Fruit fly (Drosophila melanogaster) whole organism, embryonic: Measurements from ENCODE around the gene pug.
A peak's percentile ranks its signal among the peaks of the same experiment; 100 is the strongest.

Experiments
- CG10209 ChIP-seq: fragments of 200-800 bp; sonication (Bioruptor generic); optimal IDR thresholded peaks from 3 replicates; lab custom pipeline; 2017; ENCODE audit warnings: missing biosample characterization, mild to moderate bottlenecking, missing genetic modification characterization, missing genetic modification reagents
- CG1024 ChIP-seq: fragments of 200-800 bp; sonication (Bioruptor generic); IDR thresholded peaks from 2 replicates; pipeline ENCODE4 v1.3.6; 2022; ENCODE audit warnings: missing biosample characterization, missing genetic modification characterization
- CG10321 ChIP-seq: fragments of 200-800 bp; sonication (Bioruptor generic); IDR thresholded peaks from 2 replicates; pipeline ENCODE4 v1.3.6; 2022; ENCODE audit warnings: missing biosample characterization, missing genetic modification characterization
- CG11456 ChIP-seq: fragments of 200-800 bp; sonication (Bioruptor generic); IDR thresholded peaks from 3 replicates; pipeline ENCODE4 v1.3.6; 2022; ENCODE audit warnings: missing biosample characterization, missing genetic modification characterization
- CG11696 ChIP-seq: fragments of 200-800 bp; sonication (Bioruptor generic); IDR thresholded peaks from 2 replicates; pipeline ENCODE4 v1.3.6; 2022; ENCODE audit warnings: missing biosample characterization, missing genetic modification characterization
- CG11723 ChIP-seq: fragments of 200-800 bp; sonication (Bioruptor generic); optimal IDR thresholded peaks from 2 replicates; lab custom pipeline; 2017; ENCODE audit warnings: missing biosample characterization, mild to moderate bottlenecking, missing genetic modification characterization
- CG15696 ChIP-seq: fragments of 200-800 bp; sonication (Bioruptor generic); optimal IDR thresholded peaks from 2 replicates; lab custom pipeline; 2019; ENCODE audit warnings: missing biosample characterization, mild to moderate bottlenecking, missing genetic modification characterization, moderate library complexity
- CG1602 ChIP-seq: fragments of 200-800 bp; sonication (Bioruptor generic); optimal IDR thresholded peaks from 3 replicates; lab custom pipeline; 2016; ENCODE audit warnings: missing biosample characterization, missing genetic modification characterization
- CG17359 ChIP-seq: fragments of 200-800 bp; sonication (Bioruptor generic); optimal IDR thresholded peaks from 3 replicates; lab custom pipeline; 2018; ENCODE audit warnings: missing biosample characterization, mild to moderate bottlenecking, missing genetic modification characterization, moderate library complexity
- CG17568 ChIP-seq: fragments of 200-800 bp; sonication (Bioruptor generic); optimal IDR thresholded peaks from 2 replicates; lab custom pipeline; 2018; ENCODE audit warnings: missing biosample characterization, mild to moderate bottlenecking, missing genetic modification characterization, moderate library complexity
- CG18262 ChIP-seq: fragments of 200-800 bp; optimal IDR thresholded peaks from 3 replicates; lab custom pipeline; 2019; ENCODE audit warnings: missing biosample characterization, mild to moderate bottlenecking, missing genetic modification characterization, moderate library complexity
- CG2129 ChIP-seq: fragments of 200-800 bp; sonication (Bioruptor generic); IDR thresholded peaks from 2 replicates; pipeline ENCODE4 v1.3.6; 2022; ENCODE audit warnings: missing biosample characterization, missing genetic modification characterization; ENCODE audit not compliant: partially characterized antibody
- CG32772 ChIP-seq: fragments of 200-800 bp; sonication (Bioruptor generic); IDR thresholded peaks from 2 replicates; pipeline ENCODE4 v1.3.6; 2022; ENCODE audit warnings: missing biosample characterization, missing genetic modification characterization
- CG34224 ChIP-seq: fragments of 200-800 bp; sonication (Bioruptor generic); IDR thresholded peaks from 3 replicates; pipeline ENCODE4 v1.3.6; 2022; ENCODE audit warnings: missing biosample characterization, missing genetic modification characterization; ENCODE audit not compliant: partially characterized antibody
- CG5245 ChIP-seq: fragments of 200-800 bp; sonication (Bioruptor generic); optimal IDR thresholded peaks from 3 replicates; lab custom pipeline; 2016; ENCODE audit warnings: missing biosample characterization, missing genetic modification characterization
- CG6254 ChIP-seq: fragments of 200-800 bp; sonication (Bioruptor generic); optimal IDR thresholded peaks from 3 replicates; lab custom pipeline; 2017; ENCODE audit warnings: mild to moderate bottlenecking, missing biosample characterization, missing genetic modification reagents, missing genetic modification characterization
- CG7372 ChIP-seq: fragments of 200-800 bp; sonication (Bioruptor generic); IDR thresholded peaks from 2 replicates; pipeline ENCODE4 v1.3.6; 2022; ENCODE audit warnings: missing biosample characterization, missing genetic modification characterization
- Camta ChIP-seq: fragments of 200-800 bp; sonication (Bioruptor generic); optimal IDR thresholded peaks from 2 replicates; lab custom pipeline; 2016; ENCODE audit warnings: missing biosample characterization, missing genetic modification characterization
- Chrac-16 ChIP-seq: fragments of 200-800 bp; sonication (Bioruptor generic); optimal IDR thresholded peaks from 3 replicates; lab custom pipeline; 2016; ENCODE audit warnings: missing biosample characterization, missing genetic modification characterization
- CkIIα-i1 ChIP-seq: fragments of 200-800 bp; sonication (Bioruptor generic); IDR thresholded peaks from 2 replicates; pipeline ENCODE4 v1.3.6; 2022; ENCODE audit warnings: missing biosample characterization, missing genetic modification characterization
- CoRest ChIP-seq: fragments of 200-800 bp; sonication (Bioruptor generic); optimal IDR thresholded peaks from 3 replicates; lab custom pipeline; 2018; ENCODE audit warnings: missing biosample characterization, mild to moderate bottlenecking, missing genetic modification characterization, moderate library complexity
- D19A ChIP-seq: fragments of 200-800 bp; optimal IDR thresholded peaks from 3 replicates; lab custom pipeline; 2019; ENCODE audit warnings: missing biosample characterization, mild to moderate bottlenecking, missing genetic modification characterization, moderate library complexity
- D19B ChIP-seq: fragments of 200-800 bp; sonication (Bioruptor generic); optimal IDR thresholded peaks from 2 replicates; lab custom pipeline; 2017; ENCODE audit warnings: missing biosample characterization, mild to moderate bottlenecking, missing genetic modification characterization
- Doc3 ChIP-seq: fragments of 200-800 bp; sonication (Bioruptor generic); IDR thresholded peaks from 3 replicates; pipeline ENCODE4 v1.3.6; 2022; ENCODE audit warnings: missing biosample characterization, missing genetic modification characterization; ENCODE audit not compliant: partially characterized antibody
- Fer2 ChIP-seq: fragments of 200-800 bp; sonication (Bioruptor generic); optimal IDR thresholded peaks from 2 replicates; lab custom pipeline; 2018; ENCODE audit warnings: missing biosample characterization, mild to moderate bottlenecking, missing genetic modification characterization, moderate library complexity
- GATAe ChIP-seq: fragments of 200-800 bp; sonication (Bioruptor generic); conservative IDR thresholded peaks from 2 replicates; pipeline ENCODE4 v1.3.6; 2022; ENCODE audit warnings: missing biosample characterization, missing genetic modification characterization
- Hr39 ChIP-seq: fragments of >200 bp; optimal IDR thresholded peaks from 2 replicates; lab custom pipeline; 2017
- Hr78 ChIP-seq, 2 experiments: fragments of 200-800 bp in 1 of 2; fragments of >200 bp in 1 of 2; sonication (Bioruptor generic) in 1 of 2; optimal IDR thresholded peaks; 2 replicates each; lab custom pipeline; 2017 to 2019; ENCODE audit warnings: missing biosample characterization in 2 of 2, missing genetic modification characterization in 2 of 2, mild to moderate bottlenecking in 1 of 2, moderate library complexity in 1 of 2
- Jarid2 ChIP-seq: fragments of 200-800 bp; sonication (Bioruptor generic); optimal IDR thresholded peaks from 3 replicates; lab custom pipeline; 2017; ENCODE audit warnings: mild to moderate bottlenecking, missing biosample characterization, missing genetic modification reagents, missing genetic modification characterization
- Kr ChIP-seq: fragments of 200-800 bp; sonication (Bioruptor generic); optimal IDR thresholded peaks from 2 replicates; lab custom pipeline; 2017; ENCODE audit warnings: missing biosample characterization, mild to moderate bottlenecking, missing genetic modification characterization
- Lim3 ChIP-seq: fragments of 200-800 bp; sonication (Bioruptor generic); IDR thresholded peaks from 2 replicates; pipeline ENCODE4 v1.3.6; 2022; ENCODE audit warnings: missing biosample characterization, missing genetic modification characterization
- NfI ChIP-seq: fragments of 200-800 bp; sonication (Bioruptor generic); optimal IDR thresholded peaks from 3 replicates; lab custom pipeline; 2018; ENCODE audit warnings: missing biosample characterization, mild to moderate bottlenecking, missing genetic modification characterization, moderate library complexity
- Sin3A ChIP-seq: fragments of >200 bp; optimal IDR thresholded peaks from 2 replicates; lab custom pipeline; 2018
- Sox100B ChIP-seq: fragments of 200-800 bp; sonication (Bioruptor generic); optimal IDR thresholded peaks from 3 replicates; lab custom pipeline; 2018; ENCODE audit warnings: missing biosample characterization, mild to moderate bottlenecking, missing genetic modification characterization
- Taf1 ChIP-seq: fragments of 200-800 bp; sonication (Bioruptor generic); IDR thresholded peaks from 2 replicates; pipeline ENCODE4 v1.3.6; 2022; ENCODE audit warnings: missing biosample characterization, missing genetic modification characterization
- YL-1 ChIP-seq: fragments of 200-800 bp; sonication (Bioruptor generic); optimal IDR thresholded peaks from 3 replicates; lab custom pipeline; 2017; ENCODE audit warnings: missing biosample characterization, mild to moderate bottlenecking, missing genetic modification characterization
- ac ChIP-seq: fragments of 200-800 bp; sonication (Bioruptor generic); optimal IDR thresholded peaks from 3 replicates; lab custom pipeline; 2017; ENCODE audit warnings: missing biosample characterization, mild to moderate bottlenecking, missing genetic modification characterization
- croc ChIP-seq: fragments of 200-800 bp; sonication (Bioruptor generic); conservative IDR thresholded peaks from 3 replicates; pipeline ENCODE4 v1.3.6; 2022; ENCODE audit warnings: missing biosample characterization, missing genetic modification characterization
- da ChIP-seq: fragments of 200-800 bp; sonication (Bioruptor generic); optimal IDR thresholded peaks from 2 replicates; lab custom pipeline; 2016; ENCODE audit warnings: missing biosample characterization, missing genetic modification characterization
- dmrt11E ChIP-seq: fragments of 200-800 bp; sonication (Bioruptor generic); optimal IDR thresholded peaks from 3 replicates; lab custom pipeline; 2018; ENCODE audit warnings: missing biosample characterization, mild to moderate bottlenecking, missing genetic modification characterization, moderate library complexity
- gem ChIP-seq: fragments of 200-800 bp; sonication (Bioruptor generic); optimal IDR thresholded peaks from 2 replicates; lab custom pipeline; 2019; ENCODE audit warnings: missing biosample characterization, mild to moderate bottlenecking, missing genetic modification characterization, moderate library complexity
- maf-S ChIP-seq: fragments of 200-800 bp; sonication (Bioruptor generic); optimal IDR thresholded peaks from 2 replicates; lab custom pipeline; 2016; ENCODE audit warnings: missing biosample characterization, missing genetic modification characterization
- pb ChIP-seq: fragments of 200-800 bp; sonication (Bioruptor generic); optimal IDR thresholded peaks from 3 replicates; lab custom pipeline; 2016; ENCODE audit warnings: missing biosample characterization, missing genetic modification characterization
- sob ChIP-seq: fragments of 200-800 bp; sonication (Bioruptor generic); IDR thresholded peaks from 2 replicates; pipeline ENCODE4 v1.3.6; 2022; ENCODE audit warnings: missing biosample characterization, missing genetic modification characterization
- tio ChIP-seq: fragments of 200-800 bp; sonication (Bioruptor generic); optimal IDR thresholded peaks from 2 replicates; lab custom pipeline; 2017; ENCODE audit warnings: missing biosample characterization, missing genetic modification characterization, inconsistent platforms
- trem ChIP-seq: fragments of 200-800 bp; optimal IDR thresholded peaks from 3 replicates; lab custom pipeline; 2019; ENCODE audit warnings: missing biosample characterization, mild to moderate bottlenecking, missing genetic modification characterization, moderate library complexity
- wdn ChIP-seq: fragments of 200-800 bp; sonication (Bioruptor generic); IDR thresholded peaks from 2 replicates; pipeline ENCODE4 v1.3.6; 2022; ENCODE audit warnings: missing biosample characterization, missing genetic modification characterization
- zen ChIP-seq: fragments of 200-800 bp; sonication (Bioruptor generic); optimal IDR thresholded peaks from 3 replicates; lab custom pipeline; 2018; ENCODE audit warnings: missing biosample characterization, mild to moderate bottlenecking, missing genetic modification characterization, moderate library complexity
- zf30C ChIP-seq: fragments of 200-800 bp; sonication (Bioruptor generic); optimal IDR thresholded peaks from 3 replicates; lab custom pipeline; 2018; ENCODE audit warnings: missing biosample characterization, mild to moderate bottlenecking, missing genetic modification characterization
- zfh2 ChIP-seq: fragments of 200-800 bp; sonication (Bioruptor generic); optimal IDR thresholded peaks from 2 replicates; lab custom pipeline; 2016; ENCODE audit warnings: missing biosample characterization, missing genetic modification characterization

Gene pug

DNA sequence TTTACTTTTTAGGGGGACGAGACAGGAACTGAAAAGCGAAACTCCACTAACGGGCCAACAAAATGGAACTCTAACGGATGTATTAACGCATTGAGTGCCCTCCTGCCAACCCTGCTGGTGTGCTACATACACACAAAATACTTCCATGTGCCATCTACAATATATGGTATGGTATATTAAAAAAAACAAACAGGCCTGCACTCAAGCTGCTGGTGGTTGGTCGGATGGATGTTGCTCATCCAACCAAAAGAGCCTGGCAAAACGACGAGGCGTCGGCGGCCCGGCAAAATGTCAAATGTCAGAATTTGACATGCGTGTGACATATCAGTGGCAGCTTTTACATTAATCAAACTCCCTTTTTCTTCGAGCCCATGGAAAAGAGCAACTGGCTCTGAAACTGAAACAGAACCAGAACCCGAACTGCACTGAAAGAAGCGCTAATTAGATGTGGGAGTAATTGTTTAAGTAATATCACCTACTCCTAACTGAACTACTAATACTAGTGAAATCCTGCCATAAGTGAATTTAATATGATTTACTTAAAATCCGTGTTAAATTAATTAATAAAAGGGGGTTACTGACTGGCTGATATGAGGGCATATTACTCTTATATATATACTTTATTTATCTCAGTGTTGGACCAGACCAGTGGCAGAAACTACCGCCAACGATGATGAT, 45.6 kb upstream of the pug start (continued):
- peak; percentile 53 for TF ChIP-seq CG18262 (tag; lab: Kevin White, UChicago)
- TF ChIP-seq zf30C (GFP tag; lab: Kevin White, UChicago), result peak; percentile 70
- no peak for TF ChIP-seq Fer2
- no peak for TF ChIP-seq CG5245 (GFP tag; lab: Kevin White, UChicago)
- TF ChIP-seq gem (tag; lab: Kevin White, UChicago), result peak; percentile 58
- peak; percentile 73 for TF ChIP-seq dmrt11E (tag; lab: Kevin White, UChicago)
- TF ChIP-seq CG10209 (GFP tag; lab: Kevin White, UChicago), result no peak
- no peak for TF ChIP-seq YL-1 (GFP tag; lab: Kevin White, UChicago)
- no peak for TF ChIP-seq CG17359 (tag; lab: Kevin White, UChicago)
- TF ChIP-seq Hr39, result no peak
- TF ChIP-seq CG11723 (GFP tag; lab: Kevin White, UChicago), result no peak
- TF ChIP-seq NfI (GFP tag; lab: Kevin White, UChicago), result no peak
- TF ChIP-seq CoRest (tag; lab: Kevin White, UChicago), result peak; percentile 2
- peak; percentile 28; the same call in 1 of the 3 replicates for TF ChIP-seq croc (GFP tag; lab: Robert Waterston, UW)
- TF ChIP-seq CG11696 (GFP tag; lab: Robert Waterston, UW), result no peak
- TF ChIP-seq Lim3 (GFP tag; lab: Robert Waterston, UW), result no peak
- no peak for TF ChIP-seq CG1024 (GFP tag; lab: Robert Waterston, UW)
- no peak for TF ChIP-seq D19B (GFP tag; lab: Kevin White, UChicago)
- TF ChIP-seq Sin3A (lab: Kevin White, UChicago), result no peak
- no peak for TF ChIP-seq CkIIα-i1 (GFP tag; lab: Robert Waterston, UW)
- no peak for TF ChIP-seq Camta (GFP tag; lab: Kevin White, UChicago)
- peak; percentile 9 for TF ChIP-seq CG6254 (GFP tag; lab: Kevin White, UChicago)
- peak; percentile 18 for TF ChIP-seq Chrac-16 (GFP tag; lab: Kevin White, UChicago)
- no peak for TF ChIP-seq Taf1
- TF ChIP-seq trem, result peak; percentile 38
- TF ChIP-seq maf-S (GFP tag; lab: Kevin White, UChicago), result no peak
- TF ChIP-seq CG10321 (GFP tag; lab: Robert Waterston, UW), result no peak
- no peak for TF ChIP-seq CG2129 (GFP tag; lab: Robert Waterston, UW)
- TF ChIP-seq Hr78 (GFP tag; optimal IDR thresholded peaks at IDR 0.05; lab: Kevin White, UChicago), result no peak
- no peak for TF ChIP-seq pb (GFP tag; lab: Kevin White, UChicago)
- peak; percentile 12 for TF ChIP-seq D19A (tag; lab: Kevin White, UChicago)
- TF ChIP-seq Kr (GFP tag; lab: Kevin White, UChicago), result no peak
- TF ChIP-seq ac (GFP tag; lab: Kevin White, UChicago), result peak; percentile 30
- no peak for TF ChIP-seq CG32772
- no peak for TF ChIP-seq sob (GFP tag; lab: Robert Waterston, UW)
- no peak for TF ChIP-seq zfh2 (GFP tag; lab: Kevin White, UChicago)
- TF ChIP-seq Jarid2 (GFP tag; lab: Kevin White, UChicago), result no peak
- peak; percentile 1 for TF ChIP-seq zen (tag; lab: Kevin White, UChicago)
- no peak for TF ChIP-seq CG11456 (GFP tag; lab: Robert Waterston, UW)
- no peak for TF ChIP-seq CG7372
- peak; percentile 7 for TF ChIP-seq CG1602 (GFP tag; lab: Kevin White, UChicago)
- TF ChIP-seq wdn (GFP tag; lab: Robert Waterston, UW), result no peak
- no peak for TF ChIP-seq da
- no peak for TF ChIP-seq GATAe (GFP tag; lab: Robert Waterston, UW)
- peak; percentile 54 for TF ChIP-seq CG15696 (tag; lab: Kevin White, UChicago)
- TF ChIP-seq Sox100B (GFP tag; lab: Kevin White, UChicago), result peak; percentile 11
- TF ChIP-seq CG34224 (GFP tag; lab: Robert Waterston, UW), result no peak
- TF ChIP-seq tio (GFP tag; lab: Kevin White, UChicago), result no peak
- no peak for TF ChIP-seq CG17568 (GFP tag; lab: Kevin White, UChicago)
- no peak for TF ChIP-seq Doc3
